Fruit fly (Drosophila melanogaster) S2 (cell line): ENCODE measurements around the gene tal-1A.

Source experiments
- CG8478 ChIP-seq: fragments of >200 bp; optimal IDR thresholded peaks from 2 replicates; lab custom pipeline; 2018
- CTCF ChIP-seq, 2 experiments: fragments of >200 bp; optimal IDR thresholded peaks; 2 replicates each; lab custom pipeline; 2018

- no peak for TF ChIP-seq CG8478
- TF ChIP-seq CTCF (optimal IDR thresholded peaks at IDR 0.05; lab: Kevin White, UChicago) = no peak
These were observed 7.6 kb downstream of the tal-1A start for dm6 chr3R:13820483-13820882.
